Worm (Caenorhabditis elegans): ENCODE results near the gene ran-2.
A peak's percentile ranks its signal among the peaks of the same experiment; 100 is the strongest.

ran-2 gene

DNA sequence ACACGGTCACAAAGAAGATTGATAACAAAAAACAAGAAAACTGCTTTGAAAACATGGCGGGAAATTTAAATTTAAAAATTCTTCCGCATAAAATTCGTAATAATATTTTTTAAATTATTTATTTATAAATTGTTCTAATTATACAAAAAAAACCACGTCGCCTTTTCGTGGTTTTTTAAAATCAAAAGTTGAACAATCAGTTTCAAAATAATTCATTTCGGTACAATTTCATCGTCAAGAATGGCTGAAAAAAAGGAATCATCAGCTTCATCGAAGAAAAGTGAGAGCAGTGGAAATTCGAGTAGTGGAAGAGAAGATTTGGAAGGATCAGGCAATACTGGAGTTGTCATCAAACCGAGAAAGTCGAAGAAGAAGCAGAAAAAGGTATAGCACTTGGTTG, 35.8 kb downstream of the ran-2 start, which contains the start of the genes F54H12.8 and F54H12.7:
TSS of gene F54H12.8 (minus strand) at position 101 of the 400 bp plus-strand sequence.
TSS of gene F54H12.7 (plus strand) at position 229 of the 400 bp plus-strand sequence.
- TF ChIP-seq nhr-21 (tag; optimal IDR thresholded peaks at IDR 0.05), result no peak
- TF ChIP-seq elt-1 (tag; optimal IDR thresholded peaks at IDR 0.05), result no peak
- TF ChIP-seq ceh-82 (tag; optimal IDR thresholded peaks at IDR 0.05), result no peak
- no peak for TF ChIP-seq nhr-6 (tag; optimal IDR thresholded peaks at IDR 0.05)
- TF ChIP-seq Y55F3AM.14 (GFP tag; optimal IDR thresholded peaks at IDR 0.05), result no peak

DNA sequence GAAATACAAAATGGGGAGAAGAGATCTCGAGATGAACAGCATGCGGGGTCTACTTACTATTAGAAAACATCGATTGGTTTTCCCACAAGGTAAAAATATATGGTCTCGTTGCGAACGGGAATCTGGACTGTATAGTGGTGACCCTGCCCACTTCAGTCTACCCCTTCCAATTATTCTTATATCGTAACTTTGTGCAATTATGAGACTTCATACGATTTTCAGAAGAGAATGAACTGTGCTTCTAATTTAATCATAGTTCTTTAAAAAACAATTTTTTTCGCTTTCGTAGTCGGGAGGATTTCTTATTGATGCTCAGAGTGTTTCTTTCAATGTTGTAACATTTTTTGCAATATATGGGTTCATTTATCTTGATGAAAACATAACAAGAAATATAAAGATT, 38.7 kb downstream of the ran-2 start, which contains the start of gene F54H12.5:
TSS of gene F54H12.5 (minus strand) at position 101 of the 400 bp plus-strand sequence.
- TF ChIP-seq peb-1 (tag; optimal IDR thresholded peaks at IDR 0.05), result no peak
- TF ChIP-seq zag-1 (tag; optimal IDR thresholded peaks at IDR 0.05), result no peak
- TF ChIP-seq R02D3.7 (tag; optimal IDR thresholded peaks at IDR 0.05), result no peak
- no peak for TF ChIP-seq sem-4 (tag; optimal IDR thresholded peaks at IDR 0.05)
- TF ChIP-seq nhr-23 (tag; optimal IDR thresholded peaks at IDR 0.05), result no peak
- no peak for TF ChIP-seq lin-13 (GFP tag; optimal IDR thresholded peaks at IDR 0.05)

DNA sequence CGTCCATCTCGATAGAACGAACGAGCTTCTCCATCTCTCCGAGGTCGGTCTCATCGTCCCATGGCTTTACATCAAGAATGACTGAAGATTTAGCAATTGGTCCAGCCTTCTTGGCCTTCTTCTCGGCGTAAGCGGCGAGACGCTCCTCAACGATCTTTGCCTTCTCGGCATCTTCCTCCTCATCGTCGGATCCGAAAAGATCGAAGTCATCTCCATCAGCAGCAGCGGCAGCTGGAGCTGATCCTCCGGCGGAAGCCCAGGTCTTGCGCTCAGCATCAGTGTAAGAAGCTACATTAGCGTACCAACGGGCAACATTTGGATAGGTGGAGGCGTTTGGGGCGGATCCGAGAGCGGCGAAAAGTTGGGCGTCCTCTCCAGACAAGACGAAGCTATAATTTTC, 39.4 kb downstream of the ran-2 start:
- TF ChIP-seq unc-55 (GFP tag; optimal IDR thresholded peaks at IDR 0.05) (no peak), nhr-6 (tag; optimal IDR thresholded peaks at IDR 0.05) (no peak), skn-1 (tag; optimal IDR thresholded peaks at IDR 0.05) (no peak), C34F6.9 (tag; optimal IDR thresholded peaks at IDR 0.05) (no peak), fos-1 (tag; optimal IDR thresholded peaks at IDR 0.05) (no peak), sma-9 (GFP tag; optimal IDR thresholded peaks at IDR 0.05) (no peak), sma-9 (tag; optimal IDR thresholded peaks at IDR 0.05) (no peak), sma-3 (GFP tag; optimal IDR thresholded peaks at IDR 0.05) (no peak)

DNA sequence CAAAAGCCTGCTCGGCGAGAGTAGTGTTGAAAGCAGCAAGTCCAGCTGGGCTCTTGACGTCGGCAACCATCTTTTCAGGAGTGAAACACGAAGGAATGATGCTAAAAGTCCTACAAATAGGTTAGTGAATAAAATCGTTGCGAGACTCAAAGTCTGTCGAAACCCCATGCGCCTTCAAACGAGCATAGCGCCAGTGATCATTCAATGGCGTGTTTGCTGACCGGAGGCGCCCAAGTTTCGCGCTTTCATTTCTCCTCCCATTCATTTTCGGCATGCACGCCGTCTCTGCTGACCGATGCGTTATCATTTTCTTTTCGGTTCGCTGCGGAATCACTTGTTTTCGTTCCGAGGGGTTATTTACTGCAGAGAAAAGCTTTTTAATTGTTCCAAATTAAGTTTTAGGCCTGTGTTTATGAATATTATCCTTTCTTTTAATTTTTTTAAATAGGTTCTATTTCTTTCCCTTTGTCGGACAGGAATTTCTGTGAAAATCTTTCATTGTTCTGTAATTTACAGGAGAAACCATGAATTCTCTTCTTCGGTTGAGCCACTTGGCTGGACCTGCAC, 39.9 kb downstream of the ran-2 start, which contains the start of the genes eef-1B.1 and aco-2:
TSS of gene eef-1B.1 (minus strand) at position 186 of the 567 bp plus-strand sequence.
TSS of gene aco-2 (plus strand) at position 517 of the 567 bp plus-strand sequence.
- TF ChIP-seq lin-39 (tag; optimal IDR thresholded peaks at IDR 0.05), result no peak
- TF ChIP-seq lin-13 (GFP tag; optimal IDR thresholded peaks at IDR 0.05), result peak; percentile 89
- TF ChIP-seq ztf-11 (tag; optimal IDR thresholded peaks at IDR 0.05), result no peak
- peak; percentile 97 for TF ChIP-seq unc-55 (GFP tag; optimal IDR thresholded peaks at IDR 0.05)
- TF ChIP-seq mbf-1 (tag; optimal IDR thresholded peaks at IDR 0.05), result no peak
- peak; percentile 86 to 95 for TF ChIP-seq lsy-2 (tag; optimal IDR thresholded peaks at IDR 0.05)
- TF ChIP-seq sem-4 (tag; optimal IDR thresholded peaks at IDR 0.05), result peak; percentile 75
- TF ChIP-seq sma-9 (GFP tag; optimal IDR thresholded peaks at IDR 0.05), result peak; percentile 95
- TF ChIP-seq sma-9 (tag; optimal IDR thresholded peaks at IDR 0.05), result no peak
- no peak for TF ChIP-seq ceh-82 (tag; optimal IDR thresholded peaks at IDR 0.05)
- TF ChIP-seq ama-1 (optimal IDR thresholded peaks at IDR 0.05), result no peak
- TF ChIP-seq elt-3 (tag; optimal IDR thresholded peaks at IDR 0.05), result no peak
- TF ChIP-seq nhr-6 (tag; optimal IDR thresholded peaks at IDR 0.05), result peak; percentile 27
- peak; percentile 80 for TF ChIP-seq nhr-77 (tag; optimal IDR thresholded peaks at IDR 0.05)
- no peak for TF ChIP-seq nhr-10 (tag; optimal IDR thresholded peaks at IDR 0.05)
- TF ChIP-seq ZK546.5 (tag; optimal IDR thresholded peaks at IDR 0.05), result peak; percentile 47
- no peak for TF ChIP-seq dmd-4 (tag; optimal IDR thresholded peaks at IDR 0.05)
- TF ChIP-seq alr-1 (tag; optimal IDR thresholded peaks at IDR 0.05), result no peak
- TF ChIP-seq nhr-129 (tag; optimal IDR thresholded peaks at IDR 0.05), result peak; percentile 93
- peak; percentile 92 for TF ChIP-seq C34F6.9 (tag; optimal IDR thresholded peaks at IDR 0.05)
- TF ChIP-seq fos-1 (tag; optimal IDR thresholded peaks at IDR 0.05), result peak; percentile 80
- TF ChIP-seq ztf-4 (tag; optimal IDR thresholded peaks at IDR 0.05), result peak; percentile 55
- peak; percentile 90 for TF ChIP-seq F13H6.1 (tag; optimal IDR thresholded peaks at IDR 0.05)
- TF ChIP-seq sma-3 (GFP tag; optimal IDR thresholded peaks at IDR 0.05), result peak; percentile 94
- peak; percentile 50 for TF ChIP-seq R02D3.7 (tag; optimal IDR thresholded peaks at IDR 0.05)
- peak; percentile 52 for TF ChIP-seq zag-1 (tag; optimal IDR thresholded peaks at IDR 0.05)
- TF ChIP-seq skn-1 (tag; optimal IDR thresholded peaks at IDR 0.05), result peak; percentile 52
- no peak for TF ChIP-seq unc-39 (tag; optimal IDR thresholded peaks at IDR 0.05)
- TF ChIP-seq nhr-25 (tag; optimal IDR thresholded peaks at IDR 0.05), result peak; percentile 94
- TF ChIP-seq gmeb-1 (tag; optimal IDR thresholded peaks at IDR 0.05), result peak; percentile 93
- peak; percentile 73 for TF ChIP-seq snpc-4 (tag; optimal IDR thresholded peaks at IDR 0.05)
- no peak for TF ChIP-seq peb-1 (tag; optimal IDR thresholded peaks at IDR 0.05)
- TF ChIP-seq aly-2 (tag; optimal IDR thresholded peaks at IDR 0.05), result no peak
- peak; percentile 28 for TF ChIP-seq nhr-12 (tag; optimal IDR thresholded peaks at IDR 0.05)
- peak; percentile 93 for TF ChIP-seq crh-2 (tag; optimal IDR thresholded peaks at IDR 0.05)
- no peak for TF ChIP-seq nhr-23 (tag; optimal IDR thresholded peaks at IDR 0.05)
- TF ChIP-seq elt-1 (tag; optimal IDR thresholded peaks at IDR 0.05), result no peak
- peak; percentile 94 for TF ChIP-seq nhr-21 (tag; optimal IDR thresholded peaks at IDR 0.05)
- peak; percentile 26 for TF ChIP-seq unc-62 (GFP tag; optimal IDR thresholded peaks at IDR 0.05)
- TF ChIP-seq ztf-1 (GFP tag; conservative IDR thresholded peaks at IDR 0.05), result no peak
- peak; percentile 90 for TF ChIP-seq lin-11 (tag; optimal IDR thresholded peaks at IDR 0.05)
- no peak for TF ChIP-seq nhr-11 (tag; optimal IDR thresholded peaks at IDR 0.05)
- peak; percentile 87 for TF ChIP-seq egl-27 (tag; optimal IDR thresholded peaks at IDR 0.05)
- TF ChIP-seq nhr-237 (tag; optimal IDR thresholded peaks at IDR 0.05), result no peak
- peak; percentile 56 for TF ChIP-seq ceh-16 (tag; optimal IDR thresholded peaks at IDR 0.05)

Measured in whole organism, L2 larva.